ENCODE assay signal across 5 fruit fly cellular contexts in the genomic region with DNA sequence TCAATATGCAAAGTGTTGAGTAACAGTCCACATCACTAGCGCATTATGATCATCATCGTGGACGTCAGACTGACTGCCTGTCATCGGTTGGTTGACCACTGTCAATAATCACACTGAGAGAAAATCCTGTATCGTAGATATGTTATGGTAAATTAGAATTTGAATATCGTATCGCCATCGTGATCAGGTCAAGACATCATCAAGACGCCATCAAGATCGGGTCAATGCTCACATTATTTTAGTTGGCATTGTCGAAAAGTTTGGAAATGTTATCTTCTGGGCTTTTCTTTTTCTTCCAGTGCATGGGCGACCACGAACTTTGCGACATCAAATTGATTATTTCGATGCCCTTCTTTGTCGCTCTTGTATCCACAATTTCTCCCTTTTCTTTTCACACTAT.
TF ChIP-seq lines count a peak whose summit lies in the region.

No protein-coding gene starts in this region.

- TF ChIP-seq CTCF in whole organism, embryonic (GFP tag; optimal IDR thresholded peaks at IDR 0.05; lab: Kevin White, UChicago) = no peak

TF ChIP-seq in whole organism, adult, 20 proteins besides CTCF, POLR2A, EP300 and RAD21:
- TF ChIP-seq Crg-1 (GFP tag; optimal IDR thresholded peaks at IDR 0.05; lab: Kevin White, UChicago) (no peak), tj (GFP tag; optimal IDR thresholded peaks at IDR 0.05; lab: Kevin White, UChicago) (peak; percentile 15), CG12768 (GFP tag; optimal IDR thresholded peaks at IDR 0.05; lab: Kevin White, UChicago) (no peak), CG1620 (GFP tag; optimal IDR thresholded peaks at IDR 0.05; lab: Kevin White, UChicago) (no peak), Clk (GFP tag; optimal IDR thresholded peaks at IDR 0.05; lab: Kevin White, UChicago) (no peak), CG14711 (tag; optimal IDR thresholded peaks at IDR 0.05; lab: Kevin White, UChicago) (peak; percentile 7), bab1 (GFP tag; optimal IDR thresholded peaks at IDR 0.05; lab: Kevin White, UChicago) (peak; percentile 3), toe (GFP tag; optimal IDR thresholded peaks at IDR 0.05; lab: Kevin White, UChicago) (no peak), CG11617 (GFP tag; optimal IDR thresholded peaks at IDR 0.05; lab: Kevin White, UChicago) (peak; percentile 1), CG7101 (tag; optimal IDR thresholded peaks at IDR 0.05; lab: Kevin White, UChicago) (peak; percentile 32), ovo (GFP tag; optimal IDR thresholded peaks at IDR 0.05; lab: Kevin White, UChicago) (no peak), CG5204 (GFP tag; optimal IDR thresholded peaks at IDR 0.05; lab: Kevin White, UChicago) (no peak)

TF ChIP-seq in whole organism, embryonic, 481 proteins besides CTCF, POLR2A, EP300 and RAD21 (continues in another document):
- TF ChIP-seq CG2129 (GFP tag; IDR thresholded peaks at IDR 0.05; lab: Robert Waterston, UW; ENCODE audit: partially characterized antibody) (no peak), CG10267 (tag; optimal IDR thresholded peaks at IDR 0.05; lab: Kevin White, UChicago) (peak; percentile 81), CG15073 (GFP tag; optimal IDR thresholded peaks at IDR 0.05; lab: Kevin White, UChicago) (peak; percentile 61), run (tag; optimal IDR thresholded peaks at IDR 0.05; lab: Kevin White, UChicago) (peak; percentile 91), Opbp (GFP tag; IDR thresholded peaks at IDR 0.05; lab: Robert Waterston, UW; ENCODE audit: partially characterized antibody) (no peak), Dip3 (GFP tag; optimal IDR thresholded peaks at IDR 0.05; lab: Kevin White, UChicago) (peak; percentile 67), MESR4 (GFP tag; optimal IDR thresholded peaks at IDR 0.05; lab: Kevin White, UChicago) (peak; percentile 34), CG5953 (GFP tag; IDR thresholded peaks at IDR 0.05; lab: Robert Waterston, UW) (peak; percentile 86), CoRest (tag; optimal IDR thresholded peaks at IDR 0.05; lab: Kevin White, UChicago) (peak; percentile 93), tin (GFP tag; optimal IDR thresholded peaks at IDR 0.05; lab: Kevin White, UChicago) (peak; percentile 86), CG17359 (tag; optimal IDR thresholded peaks at IDR 0.05; lab: Kevin White, UChicago) (peak; percentile 93), CG2120 (GFP tag; optimal IDR thresholded peaks at IDR 0.05; lab: Kevin White, UChicago) (peak; percentile 87), CG1603 (tag; optimal IDR thresholded peaks at IDR 0.05; lab: Kevin White, UChicago) (peak; percentile 95), CG34422 (GFP tag; IDR thresholded peaks at IDR 0.05; lab: Robert Waterston, UW) (peak; percentile 88), CG43689 (GFP tag; IDR thresholded peaks at IDR 0.05; lab: Robert Waterston, UW) (peak; percentile 80), MBD-R2 (GFP tag; IDR thresholded peaks at IDR 0.05; lab: Robert Waterston, UW) (peak; percentile 52; the same call in 1 of the 2 replicates), Dek (tag; optimal IDR thresholded peaks at IDR 0.05; lab: Kevin White, UChicago) (peak; percentile 89), Rfx (GFP tag; IDR thresholded peaks at IDR 0.05; lab: Robert Waterston, UW) (peak; percentile 81)

TF ChIP-seq in whole organism, prepupa, 60 proteins besides CTCF, POLR2A, EP300 and RAD21 (continues in another document):
- peak; percentile 88 for TF ChIP-seq OdsH (GFP tag; optimal IDR thresholded peaks at IDR 0.05; lab: Kevin White, UChicago)
- peak; percentile 60 to 63 for TF ChIP-seq ss (GFP tag; optimal IDR thresholded peaks at IDR 0.05; lab: Kevin White, UChicago)
- peak; percentile 84 for TF ChIP-seq eg (GFP tag; IDR thresholded peaks at IDR 0.05; lab: Robert Waterston, UW)
- TF ChIP-seq Sox15 (GFP tag; optimal IDR thresholded peaks at IDR 0.05; lab: Kevin White, UChicago) = peak; percentile 79
- TF ChIP-seq lz (GFP tag; optimal IDR thresholded peaks at IDR 0.05; lab: Kevin White, UChicago) = peak; percentile 91
- TF ChIP-seq Met (GFP tag; optimal IDR thresholded peaks at IDR 0.05; lab: Kevin White, UChicago) = peak; percentile 91
- TF ChIP-seq fd59A (GFP tag; optimal IDR thresholded peaks at IDR 0.05; lab: Kevin White, UChicago) = peak; percentile 72
- peak; percentile 93 for TF ChIP-seq esn (GFP tag; optimal IDR thresholded peaks at IDR 0.05; lab: Kevin White, UChicago)
- TF ChIP-seq CG6808 (GFP tag; optimal IDR thresholded peaks at IDR 0.05; lab: Kevin White, UChicago) = peak; percentile 71
- peak; percentile 69 for TF ChIP-seq vri (GFP tag; optimal IDR thresholded peaks at IDR 0.05; lab: Kevin White, UChicago)
- peak; percentile 84 for TF ChIP-seq CG3919 (GFP tag; optimal IDR thresholded peaks at IDR 0.05; lab: Kevin White, UChicago)
- TF ChIP-seq svp (GFP tag; lab: Kevin White, UChicago) = peak; percentile 96
- peak; percentile 88 for TF ChIP-seq pdm3 (GFP tag; optimal IDR thresholded peaks at IDR 0.05; lab: Kevin White, UChicago)
- TF ChIP-seq Sox14 (GFP tag; optimal IDR thresholded peaks at IDR 0.05; lab: Kevin White, UChicago) = peak; percentile 91
- peak; percentile 81 for TF ChIP-seq CG15336 (GFP tag; IDR thresholded peaks at IDR 0.05; lab: Robert Waterston, UW)
- TF ChIP-seq CG8119 (GFP tag; IDR thresholded peaks at IDR 0.05; lab: Robert Waterston, UW) = peak; percentile 81
- peak; percentile 40; the same call in 1 of the 2 replicates for TF ChIP-seq CG11294 (GFP tag; IDR thresholded peaks at IDR 0.05; lab: Robert Waterston, UW)
- peak; percentile 89 for TF ChIP-seq CG34406 (GFP tag; optimal IDR thresholded peaks at IDR 0.05; lab: Kevin White, UChicago)
- TF ChIP-seq Hr4 (GFP tag; optimal IDR thresholded peaks at IDR 0.05; lab: Kevin White, UChicago) = peak; percentile 79
- peak; percentile 79 for TF ChIP-seq Lpt (GFP tag; optimal IDR thresholded peaks at IDR 0.05; lab: Kevin White, UChicago)

TF ChIP-seq in whole organism, pupa, 21 proteins besides CTCF, POLR2A, EP300 and RAD21 (continues in another document):
- TF ChIP-seq CG10348 (GFP tag; IDR thresholded peaks at IDR 0.05; lab: Robert Waterston, UW) = no peak
- TF ChIP-seq Snoo (tag; optimal IDR thresholded peaks at IDR 0.05; lab: Kevin White, UChicago) = peak; percentile 88
- peak; percentile 80 for TF ChIP-seq CG8301 (tag; optimal IDR thresholded peaks at IDR 0.05; lab: Kevin White, UChicago)
- TF ChIP-seq CG9948 (tag; optimal IDR thresholded peaks at IDR 0.05; lab: Kevin White, UChicago) = peak; percentile 74
- TF ChIP-seq CG4496 (GFP tag; IDR thresholded peaks at IDR 0.05; lab: Robert Waterston, UW) = peak; percentile 82
- TF ChIP-seq CG17806 (tag; optimal IDR thresholded peaks at IDR 0.05; lab: Kevin White, UChicago) = peak; percentile 67
- peak; percentile 23 for TF ChIP-seq D1 (tag; optimal IDR thresholded peaks at IDR 0.05; lab: Kevin White, UChicago)
- peak; percentile 73 for TF ChIP-seq CG8159 (tag; optimal IDR thresholded peaks at IDR 0.05; lab: Kevin White, UChicago)
- TF ChIP-seq Pif1B (GFP tag; optimal IDR thresholded peaks at IDR 0.05; lab: Kevin White, UChicago) = peak; percentile 85
- TF ChIP-seq CG34367 (tag; optimal IDR thresholded peaks at IDR 0.05; lab: Kevin White, UChicago) = peak; percentile 78
- peak; percentile 80 for TF ChIP-seq CG14655 (GFP tag; optimal IDR thresholded peaks at IDR 0.05; lab: Kevin White, UChicago)
- TF ChIP-seq CG15710 (tag; optimal IDR thresholded peaks at IDR 0.05; lab: Kevin White, UChicago) = peak; percentile 78
- TF ChIP-seq rn (GFP tag; IDR thresholded peaks at IDR 0.05; lab: Robert Waterston, UW) = no peak
- TF ChIP-seq EcR (GFP tag; optimal IDR thresholded peaks at IDR 0.05; lab: Kevin White, UChicago) = peak; percentile 61
- TF ChIP-seq Ets98B (GFP tag; IDR thresholded peaks at IDR 0.05; lab: Robert Waterston, UW) = peak; percentile 71
- TF ChIP-seq CG12605 (GFP tag; IDR thresholded peaks at IDR 0.05; lab: Robert Waterston, UW) = 0 out of 2 replicates have a peak, but pooled peaks have one; percentile 33
- peak; percentile 34 for TF ChIP-seq gl (tag; optimal IDR thresholded peaks at IDR 0.05; lab: Kevin White, UChicago)
- TF ChIP-seq CG32121 (GFP tag; IDR thresholded peaks at IDR 0.05; lab: Robert Waterston, UW) = peak; percentile 49; the same call in 1 of the 2 replicates
- peak; percentile 83 for TF ChIP-seq fd96Ca (GFP tag; IDR thresholded peaks at IDR 0.05; lab: Robert Waterston, UW)
- TF ChIP-seq Pif1A (GFP tag; optimal IDR thresholded peaks at IDR 0.05; lab: Kevin White, UChicago) = peak; percentile 78

TF ChIP-seq in whole organism, wandering third instar larva, 38 proteins besides CTCF, POLR2A, EP300 and RAD21 (continues in another document):
- peak; percentile 82 for TF ChIP-seq br (GFP tag; optimal IDR thresholded peaks at IDR 0.05; lab: Kevin White, UChicago)
- TF ChIP-seq Rel (GFP tag; optimal IDR thresholded peaks at IDR 0.05; lab: Kevin White, UChicago) = peak; percentile 36
- TF ChIP-seq Rel (tag; optimal IDR thresholded peaks at IDR 0.05; lab: Kevin White, UChicago) = no peak
- no peak for TF ChIP-seq Mio (GFP tag; optimal IDR thresholded peaks at IDR 0.05; lab: Kevin White, UChicago)
- TF ChIP-seq Vsx2 (GFP tag; optimal IDR thresholded peaks at IDR 0.05; lab: Kevin White, UChicago; ENCODE audit: partially characterized antibody) = no peak
- TF ChIP-seq OdsH (GFP tag; optimal IDR thresholded peaks at IDR 0.05; lab: Kevin White, UChicago) = peak; percentile 66
- TF ChIP-seq Hnf4 (GFP tag; optimal IDR thresholded peaks at IDR 0.05; lab: Kevin White, UChicago) = peak; percentile 74
- TF ChIP-seq h (GFP tag; optimal IDR thresholded peaks at IDR 0.05; lab: Kevin White, UChicago) = peak; percentile 64
- peak; percentile 67 for TF ChIP-seq rgr (GFP tag; optimal IDR thresholded peaks at IDR 0.05; lab: Kevin White, UChicago)
- TF ChIP-seq dmrt93B (GFP tag; optimal IDR thresholded peaks at IDR 0.05; lab: Kevin White, UChicago) = peak; percentile 32
- TF ChIP-seq woc (GFP tag; optimal IDR thresholded peaks at IDR 0.05; lab: Kevin White, UChicago) = peak; percentile 29
- TF ChIP-seq Dfd (GFP tag; optimal IDR thresholded peaks at IDR 0.05; lab: Kevin White, UChicago) = no peak
- peak; percentile 7 for TF ChIP-seq brk (GFP tag; optimal IDR thresholded peaks at IDR 0.05; lab: Kevin White, UChicago)
- TF ChIP-seq Jra (GFP tag; optimal IDR thresholded peaks at IDR 0.05; lab: Kevin White, UChicago) = peak; percentile 32
- no peak for TF ChIP-seq CG9705 (GFP tag; optimal IDR thresholded peaks at IDR 0.05; lab: Kevin White, UChicago)
- TF ChIP-seq psq (GFP tag; optimal IDR thresholded peaks at IDR 0.05; lab: Kevin White, UChicago) = peak; percentile 64
- no peak for TF ChIP-seq Hr83 (GFP tag; optimal IDR thresholded peaks at IDR 0.05; lab: Kevin White, UChicago; ENCODE audit: poor library complexity, severe bottlenecking)
- TF ChIP-seq lola (GFP tag; optimal IDR thresholded peaks at IDR 0.05; lab: Kevin White, UChicago) = no peak
- TF ChIP-seq Abd-B (GFP tag; optimal IDR thresholded peaks at IDR 0.05; lab: Kevin White, UChicago) = no peak
- TF ChIP-seq sage (GFP tag; optimal IDR thresholded peaks at IDR 0.05; lab: Kevin White, UChicago) = no peak
- no peak for TF ChIP-seq pan (optimal IDR thresholded peaks at IDR 0.05; lab: Kevin White, UChicago)
- TF ChIP-seq N (GFP tag; optimal IDR thresholded peaks at IDR 0.05; lab: Kevin White, UChicago) = no peak
- TF ChIP-seq HLH106 (tag; optimal IDR thresholded peaks at IDR 0.05; lab: Kevin White, UChicago) = peak; percentile 36
- TF ChIP-seq fru (GFP tag; optimal IDR thresholded peaks at IDR 0.05; lab: Kevin White, UChicago) = peak; percentile 70
